Worm (Caenorhabditis elegans) whole organism, early embryonic: ENCODE data around the gene F10A3.11.

Experiments
- B0310.2 ChIP-seq: sonication (generic microtip); optimal IDR thresholded peaks from 2 replicates; lab custom pipeline; 2016; ENCODE audit warnings: mild to moderate bottlenecking, missing genetic modification characterization, missing compliant biosample characterization
- F13C5.2 ChIP-seq: sonication (generic microtip); optimal IDR thresholded peaks from 2 replicates; lab custom pipeline; 2017; ENCODE audit warnings: mild to moderate bottlenecking, missing genetic modification characterization, inconsistent platforms, missing compliant biosample characterization
- aly-1 ChIP-seq: sonication (generic microtip); optimal IDR thresholded peaks from 2 replicates; lab custom pipeline; 2016; ENCODE audit warnings: missing genetic modification characterization, missing compliant biosample characterization
- ama-1 ChIP-seq: fragments of 150-350 bp; optimal IDR thresholded peaks from 2 replicates; lab custom pipeline; 2014
- ceh-13 ChIP-seq: fragments of 200-800 bp; sonication (Bioruptor generic); optimal IDR thresholded peaks from 2 replicates; lab custom pipeline; 2018; ENCODE audit warnings: mild to moderate bottlenecking, missing genetic modification characterization, missing compliant biosample characterization
- ceh-36 ChIP-seq: sonication (generic microtip); optimal IDR thresholded peaks from 2 replicates; lab custom pipeline; 2016; ENCODE audit warnings: missing genetic modification characterization, inconsistent platforms, missing compliant biosample characterization
- ets-7 ChIP-seq: sonication (generic microtip); optimal IDR thresholded peaks from 2 replicates; lab custom pipeline; 2016; ENCODE audit warnings: missing genotype, missing genetic modification characterization, missing compliant biosample characterization
- flt-1 ChIP-seq: fragments of 200-800 bp; sonication (Bioruptor generic); IDR thresholded peaks from 2 replicates; pipeline ENCODE4 v1.3.6; 2022; ENCODE audit warnings: missing genetic modification characterization, missing compliant biosample characterization
- hmbx-1 ChIP-seq: sonication (generic microtip); optimal IDR thresholded peaks from 2 replicates; lab custom pipeline; 2016; ENCODE audit warnings: mild to moderate bottlenecking, missing genetic modification characterization, missing compliant biosample characterization
- hmg-4 ChIP-seq: fragments of 200-800 bp; sonication (Bioruptor generic); optimal IDR thresholded peaks from 2 replicates; lab custom pipeline; 2018; ENCODE audit warnings: mild to moderate bottlenecking, missing genetic modification characterization, missing compliant biosample characterization
- hnd-1 ChIP-seq: sonication (generic microtip); optimal IDR thresholded peaks from 2 replicates; lab custom pipeline; 2016; ENCODE audit warnings: missing genetic modification characterization, missing compliant biosample characterization
- pes-1 ChIP-seq: fragments of 200-800 bp; sonication (Bioruptor generic); IDR thresholded peaks from 2 replicates; pipeline ENCODE4 v1.3.6; 2022; ENCODE audit warnings: missing genetic modification reagents, missing genetic modification characterization, missing compliant biosample characterization
- scrt-1 ChIP-seq: fragments of 200-800 bp; sonication (Bioruptor generic); IDR thresholded peaks from 2 replicates; pipeline ENCODE4 v1.3.6; 2022; ENCODE audit warnings: missing genetic modification characterization, missing compliant biosample characterization
- sea-1 ChIP-seq: fragments of 200-800 bp; sonication (Bioruptor generic); conservative IDR thresholded peaks from 2 replicates; pipeline ENCODE4 v1.3.6; 2022; ENCODE audit warnings: missing genetic modification characterization, missing compliant biosample characterization
- tbx-11 ChIP-seq: fragments of 200-800 bp; sonication (Bioruptor generic); IDR thresholded peaks from 2 replicates; pipeline ENCODE4 v1.3.6; 2022; ENCODE audit warnings: missing genetic modification characterization, missing compliant biosample characterization
- tbx-37 ChIP-seq: fragments of 200-800 bp; sonication (Bioruptor generic); conservative IDR thresholded peaks from 2 replicates; pipeline ENCODE4 v1.3.6; 2022; ENCODE audit warnings: missing genetic modification reagents, missing genetic modification characterization, missing compliant biosample characterization
- tra-4 ChIP-seq: sonication (generic microtip); optimal IDR thresholded peaks from 2 replicates; lab custom pipeline; 2017; ENCODE audit warnings: missing genetic modification characterization, missing compliant biosample characterization

The F10A3.11 gene

ce11 chrV:16213323-16213722, 50.8 kb downstream of the F10A3.11 start:
- TF ChIP-seq ceh-36 (tag; lab: Kevin White, UChicago) (no peak), flt-1 (GFP tag; lab: Robert Waterston, UW) (no peak), ceh-13 (GFP tag; lab: Kevin White, UChicago) (no peak), hmg-4 (GFP tag; lab: Kevin White, UChicago) (no peak), tbx-37 (GFP tag; lab: Robert Waterston, UW) (no peak), ets-7 (tag; lab: Kevin White, UChicago) (no peak), tra-4 (tag; lab: Kevin White, UChicago) (no peak), B0310.2 (no peak), F13C5.2 (tag; lab: Kevin White, UChicago) (no peak), ama-1 (lab: Kevin White, UChicago) (no peak), pes-1 (GFP tag; lab: Robert Waterston, UW) (no peak), aly-1 (tag; lab: Kevin White, UChicago) (no peak), hnd-1 (tag; lab: Kevin White, UChicago) (no peak), sea-1 (GFP tag; lab: Robert Waterston, UW) (no peak), scrt-1 (GFP tag; lab: Robert Waterston, UW) (no peak), hmbx-1 (tag; lab: Kevin White, UChicago) (no peak), tbx-11 (GFP tag; lab: Robert Waterston, UW) (no peak)
